Worm (Caenorhabditis elegans): ENCODE measurements around the gene K11H12.5.

Gene K11H12.5

ce11 chrIV:654526-655440 is 21.6 kb upstream of the K11H12.5 start, which contains the start of the genes rpl-15 and K11H12.8 (continued):
- TF ChIP-seq ceh-16 (tag; optimal IDR thresholded peaks at IDR 0.05) (peak; percentile 71), ama-1 (optimal IDR thresholded peaks at IDR 0.05) (peak; percentile 93), nfya-1 (tag; optimal IDR thresholded peaks at IDR 0.05; ENCODE audit: insufficient read depth) (peak; percentile 100), lin-15B (tag; optimal IDR thresholded peaks at IDR 0.05) (peak; percentile 99), nhr-43 (tag; optimal IDR thresholded peaks at IDR 0.05; ENCODE audit: poor library complexity, severe bottlenecking) (peak; percentile 99), nhr-76 (tag; optimal IDR thresholded peaks at IDR 0.05) (peak; percentile 89)

ce11 chrIV:657046-657445 is 19.3 kb upstream of the K11H12.5 start:
- TF ChIP-seq nhr-43 (tag; optimal IDR thresholded peaks at IDR 0.05; ENCODE audit: poor library complexity, severe bottlenecking): no peak
- TF ChIP-seq ztf-11 (tag; optimal IDR thresholded peaks at IDR 0.05): no peak
- no peak for TF ChIP-seq nhr-23 (tag; optimal IDR thresholded peaks at IDR 0.05)
- no peak for TF ChIP-seq daf-12 (tag; optimal IDR thresholded peaks at IDR 0.05)
- TF ChIP-seq jun-1 (tag; optimal IDR thresholded peaks at IDR 0.05): no peak

ce11 chrIV:657932-658331 is 18.4 kb upstream of the K11H12.5 start:
- TF ChIP-seq lsy-12 (tag; optimal IDR thresholded peaks at IDR 0.05) (peak; percentile 13), lin-15B (tag; optimal IDR thresholded peaks at IDR 0.05) (peak; percentile 45), elt-2 (tag; optimal IDR thresholded peaks at IDR 0.05) (peak; percentile 22), ama-1 (optimal IDR thresholded peaks at IDR 0.05) (peak; percentile 76), ceh-82 (tag; optimal IDR thresholded peaks at IDR 0.05) (no peak), ZK546.5 (tag; optimal IDR thresholded peaks at IDR 0.05) (no peak), hmg-11 (tag; optimal IDR thresholded peaks at IDR 0.05) (no peak), R02D3.7 (tag; optimal IDR thresholded peaks at IDR 0.05) (peak; percentile 40), snpc-4 (tag; optimal IDR thresholded peaks at IDR 0.05) (peak; percentile 98), skn-1 (tag; optimal IDR thresholded peaks at IDR 0.05) (peak; percentile 40), nfya-1 (tag; optimal IDR thresholded peaks at IDR 0.05; ENCODE audit: insufficient read depth) (peak; percentile 58), ztf-4 (tag; optimal IDR thresholded peaks at IDR 0.05) (no peak), nhr-23 (tag; optimal IDR thresholded peaks at IDR 0.05) (peak; percentile 5), ceh-9 (tag; optimal IDR thresholded peaks at IDR 0.05) (no peak), nhr-67 (tag; optimal IDR thresholded peaks at IDR 0.05) (no peak), pha-4 (tag; optimal IDR thresholded peaks at IDR 0.05) (peak; percentile 13), lin-39 (tag; optimal IDR thresholded peaks at IDR 0.05) (peak; percentile 65), nhr-12 (tag; optimal IDR thresholded peaks at IDR 0.05) (no peak)

ce11 chrIV:658497-659177 is 17.7 kb upstream of the K11H12.5 start:
- TF ChIP-seq fkh-10 (GFP tag; optimal IDR thresholded peaks at IDR 0.05) (no peak), nhr-237 (tag; optimal IDR thresholded peaks at IDR 0.05) (no peak), hmg-11 (tag; optimal IDR thresholded peaks at IDR 0.05) (no peak), ceh-9 (tag; optimal IDR thresholded peaks at IDR 0.05) (no peak), nfya-1 (tag; optimal IDR thresholded peaks at IDR 0.05; ENCODE audit: insufficient read depth) (no peak), elt-2 (tag; optimal IDR thresholded peaks at IDR 0.05) (peak; percentile 6), unc-39 (tag; optimal IDR thresholded peaks at IDR 0.05) (no peak), nhr-28 (tag; optimal IDR thresholded peaks at IDR 0.05) (no peak), pha-4 (tag; optimal IDR thresholded peaks at IDR 0.05) (peak; percentile 28), sea-2 (GFP tag; optimal IDR thresholded peaks at IDR 0.05) (no peak)

- TF ChIP-seq ceh-28 (tag; optimal IDR thresholded peaks at IDR 0.05): no peak
- peak; percentile 5 for TF ChIP-seq nfya-1 (tag; optimal IDR thresholded peaks at IDR 0.05; ENCODE audit: insufficient read depth)
- TF ChIP-seq lin-15B (tag; optimal IDR thresholded peaks at IDR 0.05): no peak
- TF ChIP-seq nhr-12 (tag; optimal IDR thresholded peaks at IDR 0.05): no peak
- TF ChIP-seq nhr-43 (tag; optimal IDR thresholded peaks at IDR 0.05; ENCODE audit: poor library complexity, severe bottlenecking): no peak
- no peak for TF ChIP-seq egl-27 (tag; optimal IDR thresholded peaks at IDR 0.05)
- TF ChIP-seq nhr-76 (tag; optimal IDR thresholded peaks at IDR 0.05): no peak
- no peak for TF ChIP-seq snpc-4 (tag; optimal IDR thresholded peaks at IDR 0.05)
- TF ChIP-seq ceh-16 (tag; optimal IDR thresholded peaks at IDR 0.05): no peak
- peak; percentile 64 for TF ChIP-seq hmg-11 (tag; optimal IDR thresholded peaks at IDR 0.05)
- TF ChIP-seq nhr-67 (tag; optimal IDR thresholded peaks at IDR 0.05): no peak
Observed at ce11 chrIV:659585-659984, 16.8 kb upstream of the K11H12.5 start.

Measured in whole organism, L3 larva.